Fruit fly (Drosophila melanogaster) whole organism, embryonic: ENCODE measurements around the gene elgi.
A peak's percentile ranks its signal among the peaks of the same experiment; 100 is the strongest.

ENCODE experiments used
- Ada2b ChIP-seq: fragments of 200-800 bp; sonication (Bioruptor generic); IDR thresholded peaks from 2 replicates; pipeline ENCODE4 v1.3.6; 2022; ENCODE audit warnings: missing biosample characterization, missing genetic modification characterization
- Aef1 ChIP-seq: fragments of 200-800 bp; sonication (Bioruptor generic); IDR thresholded peaks from 3 replicates; pipeline ENCODE4 v1.3.6; 2022; ENCODE audit warnings: missing biosample characterization, missing genetic modification characterization
- CG10147 ChIP-seq: fragments of 200-800 bp; sonication (Bioruptor generic); optimal IDR thresholded peaks from 2 replicates; lab custom pipeline; 2019; ENCODE audit warnings: missing biosample characterization, mild to moderate bottlenecking, missing genetic modification characterization, moderate library complexity
- CG10565 ChIP-seq: fragments of 200-800 bp; sonication (Bioruptor generic); optimal IDR thresholded peaks from 3 replicates; lab custom pipeline; 2016; ENCODE audit warnings: missing biosample characterization, mild to moderate bottlenecking, missing genetic modification characterization
- CG11093 ChIP-seq: fragments of 200-800 bp; sonication (Bioruptor generic); IDR thresholded peaks from 3 replicates; pipeline ENCODE4 v1.3.6; 2022; ENCODE audit warnings: missing biosample characterization, missing genetic modification characterization
- CG12219 ChIP-seq: fragments of 200-800 bp; sonication (Bioruptor generic); optimal IDR thresholded peaks from 3 replicates; lab custom pipeline; 2018; ENCODE audit warnings: missing biosample characterization, mild to moderate bottlenecking, missing genetic modification characterization
- CG14667 ChIP-seq: fragments of 200-800 bp; sonication (Bioruptor generic); IDR thresholded peaks from 2 replicates; pipeline ENCODE4 v1.3.6; 2022; ENCODE audit warnings: missing biosample characterization, missing genetic modification characterization
- CG14965 ChIP-seq: fragments of 200-800 bp; sonication (Bioruptor generic); optimal IDR thresholded peaks from 2 replicates; lab custom pipeline; 2016; ENCODE audit warnings: missing biosample characterization, missing genetic modification characterization, borderline replicate concordance
- CG17359 ChIP-seq: fragments of 200-800 bp; sonication (Bioruptor generic); optimal IDR thresholded peaks from 3 replicates; lab custom pipeline; 2018; ENCODE audit warnings: missing biosample characterization, mild to moderate bottlenecking, missing genetic modification characterization, moderate library complexity
- CG17385 ChIP-seq: fragments of 200-800 bp; sonication (Bioruptor generic); optimal IDR thresholded peaks from 3 replicates; lab custom pipeline; 2018; ENCODE audit warnings: missing biosample characterization, mild to moderate bottlenecking, missing genetic modification characterization
- CG17612 ChIP-seq: fragments of 200-800 bp; sonication (Bioruptor generic); IDR thresholded peaks from 2 replicates; pipeline ENCODE4 v1.3.6; 2022; ENCODE audit warnings: missing biosample characterization, missing genetic modification characterization
- CG18764 ChIP-seq: fragments of 200-800 bp; sonication (Bioruptor generic); optimal IDR thresholded peaks from 3 replicates; lab custom pipeline; 2016; ENCODE audit warnings: missing biosample characterization, missing genetic modification characterization
- CG2889 ChIP-seq: fragments of 200-800 bp; sonication (Bioruptor generic); IDR thresholded peaks from 3 replicates; pipeline ENCODE4 v1.3.6; 2022; ENCODE audit warnings: missing biosample characterization, missing genetic modification characterization
- CG3065 ChIP-seq: fragments of 200-800 bp; sonication (Bioruptor generic); optimal IDR thresholded peaks from 2 replicates; lab custom pipeline; 2016; ENCODE audit warnings: missing biosample characterization, missing genetic modification characterization
- CG3163 ChIP-seq: fragments of 200-800 bp; sonication (Bioruptor generic); optimal IDR thresholded peaks from 3 replicates; lab custom pipeline; 2016; ENCODE audit warnings: missing biosample characterization, missing genetic modification characterization
- CG33213 ChIP-seq: fragments of 200-800 bp; sonication (Bioruptor generic); optimal IDR thresholded peaks from 3 replicates; lab custom pipeline; 2016; ENCODE audit warnings: missing biosample characterization, missing genetic modification characterization
- CG6765 ChIP-seq: fragments of 200-800 bp; sonication (Bioruptor generic); optimal IDR thresholded peaks from 3 replicates; lab custom pipeline; 2017; ENCODE audit warnings: missing biosample characterization, mild to moderate bottlenecking, missing genetic modification characterization
- CG7372 ChIP-seq: fragments of 200-800 bp; sonication (Bioruptor generic); IDR thresholded peaks from 2 replicates; pipeline ENCODE4 v1.3.6; 2022; ENCODE audit warnings: missing biosample characterization, missing genetic modification characterization
- CG7928 ChIP-seq: fragments of 200-800 bp; sonication (Bioruptor generic); optimal IDR thresholded peaks from 2 replicates; lab custom pipeline; 2017; ENCODE audit warnings: missing biosample characterization, mild to moderate bottlenecking, missing genetic modification characterization
- CG8765 ChIP-seq: fragments of 200-800 bp; sonication (Bioruptor generic); IDR thresholded peaks from 2 replicates; pipeline ENCODE4 v1.3.6; 2022; ENCODE audit warnings: missing biosample characterization, missing genetic modification characterization
- CG8924 ChIP-seq: fragments of 200-800 bp; optimal IDR thresholded peaks from 3 replicates; lab custom pipeline; 2019; ENCODE audit warnings: missing biosample characterization, mild to moderate bottlenecking, missing genetic modification characterization, moderate library complexity
- D19B ChIP-seq: fragments of 200-800 bp; sonication (Bioruptor generic); optimal IDR thresholded peaks from 2 replicates; lab custom pipeline; 2017; ENCODE audit warnings: missing biosample characterization, mild to moderate bottlenecking, missing genetic modification characterization
- Dref ChIP-seq: fragments of 200-800 bp; sonication (Bioruptor generic); IDR thresholded peaks from 2 replicates; pipeline ENCODE4 v1.3.6; 2022; ENCODE audit warnings: missing biosample characterization, missing genetic modification characterization
- Drgx ChIP-seq: fragments of 200-800 bp; sonication (Bioruptor generic); IDR thresholded peaks from 2 replicates; pipeline ENCODE4 v1.3.6; 2022; ENCODE audit warnings: missing biosample characterization, missing genetic modification characterization
- Hey ChIP-seq: fragments of 200-800 bp; sonication (Bioruptor generic); optimal IDR thresholded peaks from 3 replicates; lab custom pipeline; 2018; ENCODE audit warnings: missing biosample characterization, mild to moderate bottlenecking, missing genetic modification characterization
- Lhr ChIP-seq: fragments of 200-800 bp; sonication (Bioruptor generic); optimal IDR thresholded peaks from 3 replicates; lab custom pipeline; 2017; ENCODE audit warnings: mild to moderate bottlenecking, missing biosample characterization, missing genetic modification reagents, missing genetic modification characterization
- MESR4 ChIP-seq: fragments of 200-800 bp; sonication (Bioruptor generic); optimal IDR thresholded peaks from 2 replicates; lab custom pipeline; 2018; ENCODE audit warnings: missing biosample characterization, mild to moderate bottlenecking, missing genetic modification characterization, moderate library complexity
- Max ChIP-seq: fragments of 200-800 bp; sonication (Bioruptor generic); optimal IDR thresholded peaks from 2 replicates; lab custom pipeline; 2016; ENCODE audit warnings: missing biosample characterization, mild to moderate bottlenecking, missing genetic modification characterization
- Med ChIP-seq: fragments of 200-800 bp; sonication (Bioruptor generic); peaks from one replicate; lab custom pipeline; 2016; ENCODE audit warnings: missing biosample characterization, missing genetic modification characterization, mild to moderate bottlenecking, inconsistent platforms, moderate library complexity
- Neu2 ChIP-seq: fragments of 200-800 bp; sonication (Bioruptor generic); optimal IDR thresholded peaks from 3 replicates; lab custom pipeline; 2016; ENCODE audit warnings: missing biosample characterization, missing genetic modification characterization, borderline replicate concordance
- PHDP ChIP-seq: fragments of 200-800 bp; sonication (Bioruptor generic); optimal IDR thresholded peaks from 3 replicates; lab custom pipeline; 2018; ENCODE audit warnings: missing biosample characterization, mild to moderate bottlenecking, missing genetic modification characterization, moderate library complexity
- Poxn ChIP-seq: fragments of 200-800 bp; sonication (Bioruptor generic); IDR thresholded peaks from 2 replicates; pipeline ENCODE4 v1.3.6; 2022; ENCODE audit warnings: missing biosample characterization, missing genetic modification characterization
- Trl ChIP-seq, 3 experiments: fragments of >200 bp in 2 of 3; fragments of 200-800 bp in 1 of 3; sonication (Bioruptor generic) in 1 of 3; optimal IDR thresholded peaks; 2 replicates in 1 of 3; 3 replicates in 2 of 3; lab custom pipeline; 2016 to 2017; ENCODE audit warnings: missing biosample characterization in 1 of 3, missing genetic modification characterization in 1 of 3
- crc ChIP-seq: fragments of 200-800 bp; sonication (Bioruptor generic); optimal IDR thresholded peaks from 2 replicates; lab custom pipeline; 2016; ENCODE audit warnings: missing biosample characterization, missing genetic modification characterization
- dimm ChIP-seq: fragments of 200-800 bp; sonication (Bioruptor generic); IDR thresholded peaks from 2 replicates; pipeline ENCODE4 v1.3.6; 2022; ENCODE audit warnings: missing biosample characterization, missing genetic modification characterization
- dmrt99B ChIP-seq: fragments of 200-800 bp; sonication (Bioruptor generic); optimal IDR thresholded peaks from 2 replicates; lab custom pipeline; 2018; ENCODE audit warnings: missing biosample characterization, mild to moderate bottlenecking, missing genetic modification characterization, moderate library complexity
- emc ChIP-seq: fragments of 200-800 bp; sonication (Bioruptor generic); optimal IDR thresholded peaks from 2 replicates; lab custom pipeline; 2016; ENCODE audit warnings: missing biosample characterization, missing genetic modification characterization
- fd3F ChIP-seq: fragments of 200-800 bp; sonication (Bioruptor generic); optimal IDR thresholded peaks from 2 replicates; lab custom pipeline; 2018; ENCODE audit warnings: missing biosample characterization, mild to moderate bottlenecking, missing genetic modification characterization, moderate library complexity
- fd64A ChIP-seq: fragments of 200-800 bp; sonication (Bioruptor generic); optimal IDR thresholded peaks from 3 replicates; lab custom pipeline; 2018; ENCODE audit warnings: missing biosample characterization, mild to moderate bottlenecking, missing genetic modification characterization
- grn ChIP-seq: fragments of 200-800 bp; sonication (Bioruptor generic); optimal IDR thresholded peaks from 3 replicates; lab custom pipeline; 2017; ENCODE audit warnings: missing biosample characterization, missing genetic modification characterization
- ind ChIP-seq: fragments of 200-800 bp; sonication (Bioruptor generic); optimal IDR thresholded peaks from 3 replicates; lab custom pipeline; 2016; ENCODE audit warnings: missing biosample characterization, missing genetic modification characterization
- insv ChIP-seq, 2 experiments: fragments of 200-800 bp; sonication (Bioruptor generic); optimal IDR thresholded peaks; 3 replicates each; lab custom pipeline; 2016 to 2018; ENCODE audit warnings: missing biosample characterization in 2 of 2, missing genetic modification characterization in 2 of 2
- knrl ChIP-seq: fragments of 200-800 bp; sonication (Bioruptor generic); IDR thresholded peaks from 3 replicates; pipeline ENCODE4 v1.3.6; 2022; ENCODE audit warnings: missing biosample characterization, missing genetic modification characterization; ENCODE audit not compliant: partially characterized antibody
- p53 ChIP-seq: fragments of 200-800 bp; sonication (Bioruptor generic); optimal IDR thresholded peaks from 2 replicates; lab custom pipeline; 2016; ENCODE audit warnings: missing biosample characterization, missing genetic modification characterization
- pan ChIP-seq, 4 experiments: fragments of >200 bp in 3 of 4; fragments of 200-800 bp in 1 of 4; sonication (Bioruptor generic) in 1 of 4; optimal IDR thresholded peaks in 3 of 4; IDR thresholded peaks in 1 of 4; 2 replicates each; pipeline versions ENCODE4 v1.3.6 to Lab custom; 2017 to 2022; ENCODE audit warnings: missing biosample characterization in 2 of 4, missing genetic modification characterization in 2 of 4, mixed read lengths in 1 of 4
- scrt ChIP-seq: fragments of 200-800 bp; sonication (Bioruptor generic); optimal IDR thresholded peaks from 2 replicates; lab custom pipeline; 2018; ENCODE audit warnings: missing biosample characterization, mild to moderate bottlenecking, missing genetic modification characterization, moderate library complexity
- sima ChIP-seq: fragments of 200-800 bp; sonication (Bioruptor generic); optimal IDR thresholded peaks from 2 replicates; lab custom pipeline; 2016; ENCODE audit warnings: missing biosample characterization, missing genetic modification characterization
- sqz ChIP-seq: fragments of 200-800 bp; sonication (Bioruptor generic); optimal IDR thresholded peaks from 3 replicates; lab custom pipeline; 2018; ENCODE audit warnings: missing biosample characterization, mild to moderate bottlenecking, missing genetic modification characterization
- trem ChIP-seq: fragments of 200-800 bp; optimal IDR thresholded peaks from 3 replicates; lab custom pipeline; 2019; ENCODE audit warnings: missing biosample characterization, mild to moderate bottlenecking, missing genetic modification characterization, moderate library complexity

elgi gene

DNA sequence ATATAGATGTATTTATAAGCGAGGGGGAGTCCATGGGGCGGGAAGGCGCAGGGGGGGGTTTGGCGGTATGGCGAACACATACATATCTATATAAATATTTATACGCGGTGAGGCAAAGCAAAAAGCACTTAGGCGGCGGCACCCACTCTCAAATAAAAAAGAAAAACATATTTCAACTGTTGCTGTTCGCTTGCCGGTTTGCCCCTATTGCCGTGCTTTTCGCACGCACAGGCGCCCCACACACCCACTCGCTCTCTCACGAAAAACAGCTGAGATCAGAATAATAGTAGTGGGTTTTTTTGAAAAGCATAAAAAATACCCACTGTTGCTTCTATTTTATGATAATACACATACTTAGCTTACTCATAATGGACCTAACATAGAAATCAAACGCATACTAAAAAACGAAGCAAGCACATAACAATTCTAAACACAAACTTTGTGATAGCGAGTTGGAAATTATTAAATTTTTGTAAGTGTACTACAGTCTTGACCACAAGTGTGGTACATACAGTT lies 44.9 kb downstream of the elgi start (continued):
- TF ChIP-seq Neu2: peak; percentile 26
- no peak for TF ChIP-seq Dref (GFP tag; lab: Robert Waterston, UW)
- TF ChIP-seq CG33213 (GFP tag; lab: Kevin White, UChicago): peak; percentile 57
- TF ChIP-seq CG3163 (GFP tag; lab: Kevin White, UChicago): peak; percentile 42
- peak; percentile 79 for TF ChIP-seq ind
- peak; percentile 75 for TF ChIP-seq CG17359 (tag; lab: Kevin White, UChicago)
- TF ChIP-seq dmrt99B (tag; lab: Kevin White, UChicago): peak; percentile 79
- TF ChIP-seq Aef1 (GFP tag; lab: Robert Waterston, UW): peak; percentile 58
- TF ChIP-seq CG7928 (GFP tag; lab: Kevin White, UChicago): peak; percentile 16
- TF ChIP-seq CG17612 (GFP tag; lab: Robert Waterston, UW): peak; percentile 48; the same call in 1 of the 2 replicates
- no peak for TF ChIP-seq fd64A (GFP tag; lab: Kevin White, UChicago)
- TF ChIP-seq Ada2b (GFP tag; lab: Robert Waterston, UW): peak; percentile 68
- no peak for TF ChIP-seq CG3065
- peak; percentile 14 for TF ChIP-seq emc (GFP tag; lab: Kevin White, UChicago)
- TF ChIP-seq CG17385 (GFP tag; lab: Kevin White, UChicago): peak; percentile 81
- TF ChIP-seq Lhr (GFP tag; lab: Kevin White, UChicago): no peak
- TF ChIP-seq CG2889 (GFP tag; lab: Robert Waterston, UW): peak; percentile 52; the same call in 1 of the 3 replicates
- TF ChIP-seq scrt (GFP tag; lab: Kevin White, UChicago): peak; percentile 87
- peak; percentile 68 for TF ChIP-seq CG12219
- peak; percentile 74 for TF ChIP-seq D19B (GFP tag; lab: Kevin White, UChicago)
- TF ChIP-seq crc (GFP tag; lab: Kevin White, UChicago): peak; percentile 67
- TF ChIP-seq Hey (tag; lab: Kevin White, UChicago): peak; percentile 48
- TF ChIP-seq Poxn (GFP tag; lab: Robert Waterston, UW): peak; percentile 31; the same call in 1 of the 2 replicates
- TF ChIP-seq CG10565: no peak
- TF ChIP-seq dimm (GFP tag; lab: Robert Waterston, UW): no peak
- no peak for TF ChIP-seq pan (optimal IDR thresholded peaks at IDR 0.05; lab: Kevin White, UChicago)
- TF ChIP-seq pan (GFP tag; optimal IDR thresholded peaks at IDR 0.05 in 1 of 2, IDR thresholded peaks at IDR 0.05 in 1 of 2): peak in 1 of 2 experiments; percentile 80
- TF ChIP-seq Drgx: peak; percentile 86
- peak; percentile 96 for TF ChIP-seq Med
- TF ChIP-seq sqz (GFP tag; lab: Kevin White, UChicago): peak; percentile 35
- peak; percentile 37 for TF ChIP-seq Max (GFP tag; lab: Kevin White, UChicago)
- no peak for TF ChIP-seq knrl (GFP tag; lab: Robert Waterston, UW)
- peak; percentile 77 for TF ChIP-seq fd3F (GFP tag; lab: Kevin White, UChicago)
- TF ChIP-seq MESR4 (GFP tag; lab: Kevin White, UChicago): no peak
- TF ChIP-seq CG8924 (tag; lab: Kevin White, UChicago): peak; percentile 84
- peak; percentile 87 for TF ChIP-seq PHDP (tag; lab: Kevin White, UChicago)
- peak; percentile 75 for TF ChIP-seq CG6765 (GFP tag; lab: Kevin White, UChicago)
- no peak for TF ChIP-seq CG14965 (GFP tag; lab: Kevin White, UChicago)
- TF ChIP-seq Trl (optimal IDR thresholded peaks at IDR 0.05; lab: Kevin White, UChicago): peak in 1 of 2 experiments; percentile 57
- TF ChIP-seq Trl (GFP tag; optimal IDR thresholded peaks at IDR 0.05; lab: Kevin White, UChicago): peak; percentile 63
- TF ChIP-seq trem (tag; lab: Kevin White, UChicago): peak; percentile 27
- TF ChIP-seq CG11093 (GFP tag; lab: Robert Waterston, UW): 0 out of 3 replicates have a peak, but pooled peaks have one; percentile 63
- peak; percentile 63 for TF ChIP-seq CG7372 (GFP tag; lab: Robert Waterston, UW)
- no peak for TF ChIP-seq CG8765
- TF ChIP-seq CG18764 (GFP tag; lab: Kevin White, UChicago): peak; percentile 25
- TF ChIP-seq CG14667 (GFP tag; lab: Robert Waterston, UW): no peak; the same call in 1 of the 2 replicates
- TF ChIP-seq insv (GFP tag; optimal IDR thresholded peaks at IDR 0.05; lab: Kevin White, UChicago): peak in 1 of 2 experiments; percentile 45
- no peak for TF ChIP-seq grn
- peak; percentile 48 for TF ChIP-seq sima (GFP tag; lab: Kevin White, UChicago)
- no peak for TF ChIP-seq p53 (GFP tag; lab: Kevin White, UChicago)
- peak; percentile 74 for TF ChIP-seq CG10147
